Fruit fly (Drosophila melanogaster) whole organism, pupa: ENCODE data around the gene CG17896.

ENCODE experiments used
- CG8159 ChIP-seq: fragments of 200-800 bp; sonication (Bioruptor generic); optimal IDR thresholded peaks from 3 replicates; lab custom pipeline; 2018; ENCODE audit warnings: missing biosample characterization, mild to moderate bottlenecking, missing genetic modification characterization, moderate library complexity
- D1 ChIP-seq: fragments of 200-800 bp; sonication (Bioruptor generic); optimal IDR thresholded peaks from 2 replicates; lab custom pipeline; 2018; ENCODE audit warnings: missing biosample characterization, mild to moderate bottlenecking, missing genetic modification characterization, moderate library complexity
- gl ChIP-seq: fragments of 200-800 bp; sonication (Bioruptor generic); optimal IDR thresholded peaks from 2 replicates; lab custom pipeline; 2018; ENCODE audit warnings: missing biosample characterization, mild to moderate bottlenecking, missing genetic modification characterization

DNA sequence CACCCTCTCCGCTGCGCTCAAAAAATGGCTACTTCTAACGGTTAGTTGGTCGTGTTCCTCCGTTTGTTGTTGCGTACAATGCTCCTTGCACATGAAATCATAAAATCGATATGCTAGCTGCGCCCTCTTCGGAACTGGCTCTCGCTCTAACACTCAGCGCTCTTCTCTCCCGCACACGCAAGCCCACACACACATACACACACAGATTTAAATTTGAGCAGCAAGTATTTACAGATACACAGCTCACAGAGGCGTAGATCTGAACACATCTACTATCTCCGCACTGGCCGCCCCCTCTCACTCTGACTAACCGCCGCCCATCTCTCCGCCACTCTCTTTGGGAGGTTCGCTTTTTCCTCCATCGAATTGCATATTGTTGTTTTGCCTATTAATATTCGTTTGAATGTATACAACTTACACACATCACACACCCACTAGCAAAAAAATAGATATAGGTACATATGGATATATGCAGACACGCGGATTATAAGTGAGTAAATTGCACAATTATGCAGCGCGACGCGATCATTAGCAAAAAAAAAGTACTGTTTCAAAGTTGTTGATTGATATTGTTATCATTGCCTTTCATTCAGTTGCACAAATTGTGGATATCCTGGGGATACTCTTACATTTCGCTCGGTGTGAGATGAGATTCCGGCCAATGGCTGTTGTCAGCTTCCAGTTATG, 29.2 kb upstream of the CG17896 start:
- TF ChIP-seq gl (tag; lab: Kevin White, UChicago) (peak; percentile 24), D1 (tag; lab: Kevin White, UChicago) (no peak), CG8159 (tag; lab: Kevin White, UChicago) (peak; percentile 45)
